Worm (Caenorhabditis elegans): ENCODE data around the gene C49A9.4.
A peak's percentile ranks its signal among the peaks of the same experiment; 100 is the strongest.

The C49A9.4 gene

DNA sequence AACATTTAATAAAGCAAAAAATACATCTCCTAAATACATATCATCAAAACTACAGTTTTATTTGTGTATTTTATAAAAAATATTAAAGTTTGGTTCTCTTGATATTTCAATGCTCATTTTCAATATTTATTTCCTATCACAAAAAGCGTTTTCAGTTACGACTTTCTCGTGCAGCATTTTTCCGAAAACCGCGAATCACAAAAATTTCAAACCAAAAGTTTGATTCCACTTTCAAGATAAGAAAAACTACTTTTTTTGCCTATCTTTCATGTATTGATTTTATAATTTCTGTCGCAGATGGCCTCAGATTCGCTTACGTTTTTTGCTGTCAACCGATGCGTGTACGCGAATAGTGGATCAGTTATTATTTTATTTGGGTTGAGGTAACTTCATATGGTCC is at the start of gene C49A9.4:
TSS of gene C49A9.4 (plus strand) at position 265 of the 400 bp plus-strand sequence.
- no peak for TF ChIP-seq him-1 (tag; optimal IDR thresholded peaks at IDR 0.05)
- TF ChIP-seq dao-5 (tag; optimal IDR thresholded peaks at IDR 0.05): no peak
- TF ChIP-seq W03F9.2 (tag; optimal IDR thresholded peaks at IDR 0.05): no peak

DNA sequence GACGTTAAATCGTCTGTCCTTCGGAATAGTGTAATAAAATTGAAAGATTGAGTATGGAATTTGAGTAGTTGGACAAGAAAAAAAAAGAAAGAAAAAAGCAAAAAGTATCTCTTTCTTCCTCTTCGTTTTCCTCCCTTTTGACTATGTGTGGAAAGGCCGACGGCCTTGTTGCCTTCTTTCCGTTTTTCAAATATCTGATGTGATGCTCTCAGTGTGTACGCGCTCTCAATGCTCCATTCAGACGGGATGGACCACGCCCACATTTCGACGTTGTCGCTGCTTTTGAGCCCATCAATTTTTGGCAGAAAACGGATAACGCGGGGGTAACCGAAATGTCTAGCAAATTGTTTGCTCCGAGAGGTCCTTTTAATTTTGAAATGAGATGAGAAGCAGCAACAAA is 46.5 kb upstream of the C49A9.4 start:
- no peak for TF ChIP-seq W03F9.2 (tag; optimal IDR thresholded peaks at IDR 0.05)
- no peak for TF ChIP-seq him-1 (tag; optimal IDR thresholded peaks at IDR 0.05)
- no peak for TF ChIP-seq dao-5 (tag; optimal IDR thresholded peaks at IDR 0.05)

DNA sequence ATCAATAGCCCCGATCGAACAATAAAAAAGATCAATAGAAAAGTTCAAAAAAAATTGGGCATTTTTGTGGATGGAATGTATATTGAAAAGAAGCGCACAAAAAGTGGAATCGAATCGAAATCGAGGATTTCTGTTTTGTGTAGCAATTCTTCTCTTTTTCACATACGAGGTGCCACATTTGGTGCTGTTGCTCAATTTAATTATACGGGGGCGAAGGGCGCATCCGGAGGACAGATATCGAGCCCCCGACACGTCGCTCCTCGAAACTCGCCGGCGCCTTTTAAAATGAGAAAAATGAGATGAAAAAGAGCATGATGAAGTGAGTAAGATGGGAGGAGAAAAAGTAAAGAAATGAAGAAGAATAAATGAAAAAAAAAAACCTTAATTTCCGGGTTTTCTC is 42.1 kb upstream of the C49A9.4 start:
- no peak for TF ChIP-seq him-1 (tag; optimal IDR thresholded peaks at IDR 0.05)
- TF ChIP-seq W03F9.2 (tag; optimal IDR thresholded peaks at IDR 0.05): no peak
- TF ChIP-seq dao-5 (tag; optimal IDR thresholded peaks at IDR 0.05): no peak

DNA sequence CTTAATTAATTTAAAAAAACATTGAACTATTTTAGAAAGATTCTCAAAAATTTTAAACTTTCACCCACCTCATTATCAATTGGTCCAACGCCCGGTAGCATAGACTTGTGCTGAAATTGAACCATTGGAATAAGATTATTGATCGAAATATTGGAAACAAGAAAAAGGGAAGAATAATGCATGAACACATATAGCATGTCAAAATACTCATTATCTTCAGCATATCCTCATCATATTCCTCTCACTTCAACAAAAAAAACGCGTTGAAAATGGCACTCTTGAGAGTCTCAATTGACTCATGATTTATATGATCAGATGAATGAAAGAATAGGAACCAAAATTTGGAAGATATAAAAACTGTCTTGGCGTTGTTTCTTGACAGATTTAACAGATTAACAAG is 35.7 kb upstream of the C49A9.4 start, which contains the start of gene unc-77:
TSS of gene unc-77 (minus strand) at position 101 of the 400 bp plus-strand sequence.
- TF ChIP-seq him-1 (tag; optimal IDR thresholded peaks at IDR 0.05): no peak
- no peak for TF ChIP-seq dao-5 (tag; optimal IDR thresholded peaks at IDR 0.05)
- TF ChIP-seq W03F9.2 (tag; optimal IDR thresholded peaks at IDR 0.05): no peak

DNA sequence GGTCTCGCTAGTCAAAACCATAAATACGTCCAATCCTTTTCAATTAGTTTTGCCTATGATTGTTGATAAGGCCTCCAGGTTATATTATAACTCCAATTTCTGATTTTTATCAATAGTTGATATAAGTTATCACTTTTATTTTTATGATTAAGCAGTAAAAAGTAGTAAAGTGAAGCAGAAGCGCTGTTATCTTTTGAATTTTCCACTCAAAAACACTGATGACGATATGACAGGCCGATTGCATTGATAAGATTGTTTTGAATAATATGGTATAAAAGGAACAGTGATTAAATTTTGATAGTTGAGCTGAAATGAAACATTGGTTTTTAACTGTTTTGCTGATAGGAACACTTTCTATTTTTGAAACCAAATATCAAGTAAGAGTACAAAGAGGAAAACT is 33.9 kb upstream of the C49A9.4 start, which contains the start of gene asp-9:
TSS of gene asp-9 (plus strand) at position 312 of the 400 bp plus-strand sequence.
- TF ChIP-seq dao-5 (tag; optimal IDR thresholded peaks at IDR 0.05): no peak
- TF ChIP-seq W03F9.2 (tag; optimal IDR thresholded peaks at IDR 0.05): no peak

DNA sequence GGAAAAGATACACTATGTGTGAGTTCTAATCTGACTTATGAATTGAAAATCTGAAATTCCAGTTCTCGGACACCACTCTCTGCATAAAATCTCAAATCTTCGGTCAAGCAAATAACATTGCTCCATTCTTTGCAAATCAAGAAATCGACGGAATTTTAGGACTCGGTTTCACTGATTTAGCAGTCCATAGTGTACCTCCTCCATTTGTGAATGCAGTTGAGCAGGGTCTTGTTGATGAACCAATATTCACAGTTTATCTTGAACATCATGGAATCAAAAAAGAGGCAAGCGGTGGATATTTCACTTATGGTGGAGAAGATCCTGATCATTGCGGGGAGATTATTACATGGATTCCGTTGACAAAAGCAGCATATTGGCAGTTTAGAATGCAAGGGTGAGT is 32.3 kb upstream of the C49A9.4 start:
- TF ChIP-seq him-1 (tag; optimal IDR thresholded peaks at IDR 0.05) (no peak), dao-5 (tag; optimal IDR thresholded peaks at IDR 0.05) (no peak), W03F9.2 (tag; optimal IDR thresholded peaks at IDR 0.05) (no peak)

DNA sequence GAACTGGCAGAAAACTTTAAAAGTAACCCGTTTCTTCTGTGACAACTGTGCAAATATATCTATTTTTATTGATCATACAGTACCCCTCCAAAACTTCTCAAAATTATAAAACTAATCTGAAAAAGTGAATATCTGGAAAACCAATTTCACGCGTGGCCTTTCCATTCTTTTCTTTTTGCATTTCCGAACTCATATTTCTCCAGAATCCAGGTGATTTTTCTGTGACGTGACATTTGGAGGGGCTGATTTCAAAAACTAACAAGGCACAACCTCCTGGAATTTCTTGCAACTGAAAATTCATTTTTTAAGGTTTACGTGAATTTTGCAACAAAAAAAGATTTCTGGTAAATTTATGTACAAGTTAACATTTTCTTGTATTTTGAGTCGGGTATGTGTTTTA is 19.2 kb upstream of the C49A9.4 start:
- TF ChIP-seq dao-5 (tag; optimal IDR thresholded peaks at IDR 0.05) (no peak), him-1 (tag; optimal IDR thresholded peaks at IDR 0.05) (no peak), W03F9.2 (tag; optimal IDR thresholded peaks at IDR 0.05) (no peak)

DNA sequence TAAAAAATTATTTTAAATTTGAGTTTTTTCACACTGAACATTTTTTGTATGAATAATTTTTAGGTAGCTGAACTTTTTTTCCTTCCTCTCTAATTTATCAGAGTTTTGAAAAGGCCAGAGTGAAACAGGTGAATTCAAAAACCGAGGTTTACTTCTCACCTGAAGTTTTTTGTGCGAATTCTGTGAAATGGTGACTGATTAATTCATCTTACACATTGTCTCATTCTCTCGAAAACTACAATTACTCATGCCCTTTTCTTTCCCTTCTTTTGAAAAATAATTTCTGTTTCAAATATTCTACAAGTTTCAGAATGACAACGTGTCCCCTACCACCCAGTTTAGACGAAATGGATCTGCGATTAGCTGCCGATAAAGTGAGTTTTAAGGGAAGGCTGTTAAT is 17.7 kb upstream of the C49A9.4 start, which contains the start of gene tkr-2:
TSS of gene tkr-2 (plus strand) at position 301 of the 400 bp plus-strand sequence.
- TF ChIP-seq dao-5 (tag; optimal IDR thresholded peaks at IDR 0.05) (no peak), him-1 (tag; optimal IDR thresholded peaks at IDR 0.05) (no peak), W03F9.2 (tag; optimal IDR thresholded peaks at IDR 0.05) (no peak)

DNA sequence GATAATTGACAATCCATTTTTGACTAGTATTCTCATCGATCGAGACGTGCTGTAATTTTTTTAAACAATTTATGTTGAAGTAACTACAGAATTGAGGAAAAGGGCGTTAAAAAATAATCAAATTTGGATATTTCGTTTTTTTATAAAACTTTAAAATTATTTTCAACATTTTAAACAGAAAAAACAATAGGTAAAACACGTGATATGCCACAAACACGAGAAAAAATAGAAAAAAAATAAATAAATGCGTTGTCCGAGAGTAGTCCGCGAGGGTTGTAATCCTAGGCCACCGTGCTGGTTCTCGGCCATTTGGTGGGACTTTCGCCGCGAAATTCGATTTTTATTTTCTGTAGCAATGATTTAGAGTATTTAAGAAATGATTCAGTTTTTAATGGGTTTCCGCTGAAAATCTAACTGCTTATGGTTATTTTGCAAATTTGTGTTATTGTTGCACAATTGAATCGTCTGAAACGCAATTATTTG is 13.2 kb upstream of the C49A9.4 start, which contains the start of gene C49A9.10:
TSS of gene C49A9.10 (minus strand) at position 51 of the 483 bp plus-strand sequence.
- peak; percentile 74 for TF ChIP-seq him-1 (tag; optimal IDR thresholded peaks at IDR 0.05)
- peak; percentile 90 for TF ChIP-seq W03F9.2 (tag; optimal IDR thresholded peaks at IDR 0.05)
- TF ChIP-seq dao-5 (tag; optimal IDR thresholded peaks at IDR 0.05): no peak

DNA sequence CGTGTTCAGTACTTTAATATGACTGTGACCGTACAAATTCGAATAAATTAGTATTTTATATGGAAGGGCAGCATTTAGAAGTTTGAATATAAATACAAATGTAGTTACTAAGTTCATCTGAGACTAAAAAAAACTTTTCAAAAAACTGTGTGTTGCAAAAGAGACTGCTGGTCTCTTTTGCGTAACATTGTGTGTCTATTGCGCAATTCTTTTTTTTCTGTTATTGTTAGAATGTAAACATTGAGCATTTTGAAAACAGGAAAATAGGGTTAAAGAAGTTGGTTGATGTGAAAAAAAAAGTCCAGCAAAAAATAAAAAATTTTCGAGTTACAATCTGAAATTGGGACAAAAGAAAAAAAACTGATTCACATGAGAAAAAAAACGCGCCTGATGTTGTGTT is 10.2 kb upstream of the C49A9.4 start:
- TF ChIP-seq dao-5 (tag; optimal IDR thresholded peaks at IDR 0.05): no peak
- no peak for TF ChIP-seq W03F9.2 (tag; optimal IDR thresholded peaks at IDR 0.05)
- no peak for TF ChIP-seq him-1 (tag; optimal IDR thresholded peaks at IDR 0.05)

DNA sequence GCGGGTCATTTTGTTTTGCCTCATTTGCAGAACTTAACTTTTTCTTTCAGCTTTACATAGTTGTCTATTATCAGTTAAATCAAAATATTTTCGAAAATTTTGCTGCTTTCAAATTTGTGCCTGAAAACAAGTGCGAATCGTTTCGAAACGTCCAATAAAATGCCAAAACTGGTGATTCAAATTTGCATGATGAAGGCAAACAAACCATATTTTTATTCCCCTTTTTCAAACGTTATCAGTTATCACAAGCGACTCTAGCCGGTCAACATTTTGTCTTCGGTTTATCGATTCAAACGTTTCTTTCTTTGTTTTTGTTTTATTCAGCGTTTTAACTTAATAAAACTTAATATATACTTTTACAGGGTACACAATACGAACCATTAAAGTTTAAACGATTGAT is 8.9 kb upstream of the C49A9.4 start, which contains the start of the genes ugt-24 and C49A9.6:
TSS of gene ugt-24 (minus strand) at position 147 of the 400 bp plus-strand sequence.
TSS of gene C49A9.6 (plus strand) at position 363 of the 400 bp plus-strand sequence.
- TF ChIP-seq W03F9.2 (tag; optimal IDR thresholded peaks at IDR 0.05): no peak
- TF ChIP-seq dao-5 (tag; optimal IDR thresholded peaks at IDR 0.05): no peak
- TF ChIP-seq him-1 (tag; optimal IDR thresholded peaks at IDR 0.05): no peak

DNA sequence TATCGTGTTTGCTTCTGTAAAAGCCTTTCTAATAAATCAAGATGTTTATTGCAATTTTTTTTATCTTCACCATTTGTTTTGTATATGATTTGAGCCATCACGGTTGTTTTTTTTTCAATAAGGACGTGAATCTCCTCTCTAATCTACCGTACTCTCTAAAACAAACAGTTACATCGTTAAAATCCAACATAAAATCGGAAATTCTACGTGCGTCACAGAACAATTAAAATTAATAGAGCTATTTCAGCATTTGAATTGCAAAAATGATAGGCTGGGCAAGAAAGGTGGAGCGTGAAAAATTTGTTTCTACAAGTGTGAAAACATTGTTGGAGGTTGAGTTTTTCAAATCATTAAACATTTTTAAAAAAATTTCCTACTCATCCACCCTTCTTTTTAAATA is 6.1 kb upstream of the C49A9.4 start, which contains the start of gene C49A9.5:
TSS of gene C49A9.5 (plus strand) at position 271 of the 400 bp plus-strand sequence.
- no peak for TF ChIP-seq W03F9.2 (tag; optimal IDR thresholded peaks at IDR 0.05)
- no peak for TF ChIP-seq him-1 (tag; optimal IDR thresholded peaks at IDR 0.05)
- TF ChIP-seq dao-5 (tag; optimal IDR thresholded peaks at IDR 0.05): no peak

DNA sequence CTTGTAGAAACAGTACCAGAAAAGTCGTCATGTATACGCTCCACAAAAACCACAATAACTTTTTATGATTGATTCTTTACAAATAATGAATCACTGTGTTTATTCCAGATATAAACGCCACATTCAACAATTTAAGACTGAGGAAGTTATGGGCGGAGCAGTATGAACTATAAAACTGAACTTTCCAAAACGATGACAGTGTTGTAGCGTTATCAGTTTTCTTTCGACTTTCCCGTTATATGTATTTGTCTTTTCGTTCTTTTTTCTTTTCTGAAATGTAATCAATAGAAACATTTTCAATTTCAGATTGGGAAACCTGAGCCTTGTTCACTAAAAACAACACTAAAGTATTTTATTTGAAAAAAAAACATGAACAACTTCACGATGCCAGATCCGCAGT is 2.4 kb upstream of the C49A9.4 start, which contains the start of gene C49A9.9:
TSS of gene C49A9.9 (plus strand) at position 307 of the 400 bp plus-strand sequence.
- TF ChIP-seq W03F9.2 (tag; optimal IDR thresholded peaks at IDR 0.05) (no peak), dao-5 (tag; optimal IDR thresholded peaks at IDR 0.05) (no peak)

DNA sequence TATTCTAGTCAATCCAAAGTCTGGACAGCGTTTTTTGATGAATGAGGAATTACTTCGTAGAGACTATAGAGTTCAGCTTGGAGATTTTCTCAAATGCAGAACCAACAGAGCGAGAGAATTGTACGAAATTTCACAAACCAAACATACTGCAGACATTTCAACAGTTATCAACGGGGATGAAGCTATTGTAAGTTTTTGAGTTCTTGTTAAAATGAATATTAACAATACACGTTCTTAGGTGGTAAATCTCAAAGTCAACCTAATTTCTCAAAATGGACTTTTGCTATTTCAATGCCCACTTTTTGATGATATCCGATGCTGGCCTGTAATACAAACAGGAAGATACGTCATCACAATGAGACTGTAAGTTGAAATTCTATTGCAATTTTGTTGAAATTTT is 2.0 kb upstream of the C49A9.4 start:
- TF ChIP-seq dao-5 (tag; optimal IDR thresholded peaks at IDR 0.05) (no peak), him-1 (tag; optimal IDR thresholded peaks at IDR 0.05) (no peak), W03F9.2 (tag; optimal IDR thresholded peaks at IDR 0.05) (no peak)

DNA sequence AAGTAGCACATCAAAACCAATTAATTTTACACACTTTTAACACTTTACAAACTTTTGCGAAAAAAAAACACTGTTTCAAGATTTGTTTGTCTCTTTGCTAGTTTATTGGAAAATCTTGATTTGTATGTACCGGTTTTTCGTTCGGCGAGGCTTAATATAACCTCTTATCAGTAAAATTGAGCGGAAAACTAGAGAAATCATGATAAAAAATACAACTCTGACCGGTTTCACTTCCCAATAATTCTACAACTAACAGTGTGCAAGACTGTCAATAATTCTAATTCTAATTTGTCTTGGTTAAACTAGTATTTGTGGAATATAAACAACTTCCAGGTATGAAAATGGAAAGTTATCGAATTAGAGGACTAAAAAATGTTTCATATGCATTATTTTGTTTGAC is 2.4 kb downstream of the C49A9.4 start, which contains the start of gene C49A9.3:
TSS of gene C49A9.3 (plus strand) at position 212 of the 400 bp plus-strand sequence.
- TF ChIP-seq dao-5 (tag; optimal IDR thresholded peaks at IDR 0.05) (no peak), him-1 (tag; optimal IDR thresholded peaks at IDR 0.05) (no peak), W03F9.2 (tag; optimal IDR thresholded peaks at IDR 0.05) (no peak)

Data from whole organism, L4/young adult.